Fruit fly (Drosophila melanogaster) whole organism, embryonic: ENCODE measurements around the gene CG32318.

Source experiments
- Bgb ChIP-seq: fragments of 200-800 bp; sonication (Bioruptor generic); IDR thresholded peaks from 2 replicates; pipeline ENCODE4 v1.3.6; 2022; ENCODE audit warnings: missing biosample characterization, missing genetic modification characterization; ENCODE audit not compliant: partially characterized antibody
- Bteb2 ChIP-seq: fragments of 200-800 bp; sonication (Bioruptor generic); optimal IDR thresholded peaks from 2 replicates; lab custom pipeline; 2016; ENCODE audit warnings: missing biosample characterization, missing genetic modification characterization
- CG10565 ChIP-seq: fragments of 200-800 bp; sonication (Bioruptor generic); optimal IDR thresholded peaks from 3 replicates; lab custom pipeline; 2016; ENCODE audit warnings: missing biosample characterization, mild to moderate bottlenecking, missing genetic modification characterization
- CG11247 ChIP-seq: fragments of 200-800 bp; sonication (Bioruptor generic); IDR thresholded peaks from 2 replicates; pipeline ENCODE4 v1.3.6; 2022; ENCODE audit warnings: missing biosample characterization, missing genetic modification characterization
- CG12769 ChIP-seq: fragments of 200-800 bp; sonication (Bioruptor generic); optimal IDR thresholded peaks from 2 replicates; lab custom pipeline; 2019; ENCODE audit warnings: missing biosample characterization, mild to moderate bottlenecking, missing genetic modification characterization, moderate library complexity
- CG13424 ChIP-seq: fragments of 200-800 bp; sonication (Bioruptor generic); optimal IDR thresholded peaks from 2 replicates; lab custom pipeline; 2019; ENCODE audit warnings: missing biosample characterization, mild to moderate bottlenecking, missing genetic modification characterization, moderate library complexity
- CG13624 ChIP-seq: fragments of 200-800 bp; sonication (Bioruptor generic); optimal IDR thresholded peaks from 2 replicates; lab custom pipeline; 2016; ENCODE audit warnings: missing biosample characterization, missing genetic modification characterization
- CG14014 ChIP-seq: fragments of 200-800 bp; sonication (Bioruptor generic); IDR thresholded peaks from 2 replicates; pipeline ENCODE4 v1.3.6; 2022; ENCODE audit warnings: missing biosample characterization, missing genetic modification characterization
- CG17385 ChIP-seq: fragments of 200-800 bp; sonication (Bioruptor generic); optimal IDR thresholded peaks from 3 replicates; lab custom pipeline; 2018; ENCODE audit warnings: missing biosample characterization, mild to moderate bottlenecking, missing genetic modification characterization
- CG2120 ChIP-seq: fragments of 200-800 bp; sonication (Bioruptor generic); optimal IDR thresholded peaks from 3 replicates; lab custom pipeline; 2016; ENCODE audit warnings: missing biosample characterization, missing genetic modification characterization
- CG2129 ChIP-seq: fragments of 200-800 bp; sonication (Bioruptor generic); IDR thresholded peaks from 2 replicates; pipeline ENCODE4 v1.3.6; 2022; ENCODE audit warnings: missing biosample characterization, missing genetic modification characterization; ENCODE audit not compliant: partially characterized antibody
- CG2199 ChIP-seq: fragments of 200-800 bp; sonication (Bioruptor generic); IDR thresholded peaks from 3 replicates; pipeline ENCODE4 v1.3.6; 2022; ENCODE audit warnings: missing biosample characterization, missing genetic modification characterization
- CG34422 ChIP-seq: fragments of 200-800 bp; sonication (Bioruptor generic); IDR thresholded peaks from 3 replicates; pipeline ENCODE4 v1.3.6; 2022; ENCODE audit warnings: missing biosample characterization, missing genetic modification characterization
- CG3838 ChIP-seq: fragments of 200-800 bp; sonication (Bioruptor generic); optimal IDR thresholded peaks from 3 replicates; lab custom pipeline; 2016; ENCODE audit warnings: missing biosample characterization, missing genetic modification characterization
- CG5953 ChIP-seq: fragments of 200-800 bp; sonication (Bioruptor generic); IDR thresholded peaks from 2 replicates; pipeline ENCODE4 v1.3.6; 2022; ENCODE audit warnings: missing biosample characterization, missing genetic modification characterization
- CG6654 ChIP-seq: fragments of 200-800 bp; sonication (Bioruptor generic); optimal IDR thresholded peaks from 2 replicates; lab custom pipeline; 2017; ENCODE audit warnings: missing biosample characterization, mild to moderate bottlenecking, missing genetic modification characterization
- CG6689 ChIP-seq: fragments of 200-800 bp; sonication (Bioruptor generic); IDR thresholded peaks from 2 replicates; pipeline ENCODE4 v1.3.6; 2022; ENCODE audit warnings: missing biosample characterization, missing genetic modification characterization
- CG7372 ChIP-seq: fragments of 200-800 bp; sonication (Bioruptor generic); IDR thresholded peaks from 2 replicates; pipeline ENCODE4 v1.3.6; 2022; ENCODE audit warnings: missing biosample characterization, missing genetic modification characterization
- CG9817 ChIP-seq: fragments of 200-800 bp; sonication (Bioruptor generic); optimal IDR thresholded peaks from 2 replicates; lab custom pipeline; 2018; ENCODE audit warnings: missing biosample characterization, mild to moderate bottlenecking, missing genetic modification characterization, moderate library complexity
- CrebB ChIP-seq: fragments of 200-800 bp; sonication (Bioruptor generic); optimal IDR thresholded peaks from 3 replicates; lab custom pipeline; 2018; ENCODE audit warnings: missing biosample characterization, mild to moderate bottlenecking, missing genetic modification characterization
- D19A ChIP-seq: fragments of 200-800 bp; optimal IDR thresholded peaks from 3 replicates; lab custom pipeline; 2019; ENCODE audit warnings: missing biosample characterization, mild to moderate bottlenecking, missing genetic modification characterization, moderate library complexity
- Gsc ChIP-seq: fragments of 200-800 bp; sonication (Bioruptor generic); IDR thresholded peaks from 2 replicates; pipeline ENCODE4 v1.3.6; 2022; ENCODE audit warnings: missing biosample characterization, missing genetic modification characterization
- Hsf ChIP-seq: fragments of 200-800 bp; sonication (Bioruptor generic); optimal IDR thresholded peaks from 3 replicates; lab custom pipeline; 2016; ENCODE audit warnings: missing biosample characterization, missing genetic modification characterization
- MESR4 ChIP-seq: fragments of 200-800 bp; sonication (Bioruptor generic); optimal IDR thresholded peaks from 2 replicates; lab custom pipeline; 2018; ENCODE audit warnings: missing biosample characterization, mild to moderate bottlenecking, missing genetic modification characterization, moderate library complexity
- Mes4 ChIP-seq: fragments of 200-800 bp; sonication (Bioruptor generic); optimal IDR thresholded peaks from 2 replicates; lab custom pipeline; 2016; ENCODE audit warnings: missing biosample characterization, missing genetic modification characterization
- Tbp ChIP-seq: fragments of >200 bp; optimal IDR thresholded peaks from 2 replicates; lab custom pipeline; 2018; ENCODE audit warnings: missing biosample characterization, missing genetic modification characterization
- Usf ChIP-seq: fragments of 200-800 bp; sonication (Bioruptor generic); optimal IDR thresholded peaks from 2 replicates; lab custom pipeline; 2017; ENCODE audit warnings: missing genotype, missing biosample characterization, missing genetic modification characterization
- ab ChIP-seq: fragments of 200-800 bp; sonication (Bioruptor generic); optimal IDR thresholded peaks from 2 replicates; lab custom pipeline; 2016; ENCODE audit warnings: missing biosample characterization, missing genetic modification characterization
- amos ChIP-seq: fragments of 200-800 bp; sonication (Bioruptor generic); IDR thresholded peaks from 2 replicates; pipeline ENCODE4 v1.3.6; 2022; ENCODE audit warnings: missing biosample characterization, missing genetic modification characterization; ENCODE audit not compliant: partially characterized antibody
- az2 ChIP-seq: fragments of 200-800 bp; sonication (Bioruptor generic); optimal IDR thresholded peaks from 3 replicates; lab custom pipeline; 2016; ENCODE audit warnings: missing biosample characterization, missing genetic modification characterization
- ci ChIP-seq: fragments of 200-800 bp; sonication (Bioruptor generic); IDR thresholded peaks from 3 replicates; pipeline ENCODE4 v1.3.6; 2022; ENCODE audit warnings: missing biosample characterization, missing genetic modification characterization
- da ChIP-seq: fragments of 200-800 bp; sonication (Bioruptor generic); optimal IDR thresholded peaks from 2 replicates; lab custom pipeline; 2016; ENCODE audit warnings: missing biosample characterization, missing genetic modification characterization
- dm ChIP-seq: fragments of 200-800 bp; sonication (Bioruptor generic); optimal IDR thresholded peaks from 3 replicates; lab custom pipeline; 2016; ENCODE audit warnings: missing biosample characterization, missing genetic modification characterization
- dpn ChIP-seq, 2 experiments: fragments of 200-800 bp; sonication (Bioruptor generic); optimal IDR thresholded peaks; 3 replicates each; lab custom pipeline; 2016; ENCODE audit warnings: missing biosample characterization in 2 of 2, missing genetic modification characterization in 2 of 2
- eve ChIP-seq, 2 experiments: fragments of >200 bp; optimal IDR thresholded peaks; 2 replicates each; lab custom pipeline; 2017; ENCODE audit warnings: missing biosample characterization in 2 of 2, missing genetic modification characterization in 2 of 2
- gcm2 ChIP-seq: fragments of 200-800 bp; sonication (Bioruptor generic); optimal IDR thresholded peaks from 2 replicates; lab custom pipeline; 2016; ENCODE audit warnings: missing biosample characterization, missing genetic modification characterization
- gem ChIP-seq: fragments of 200-800 bp; sonication (Bioruptor generic); optimal IDR thresholded peaks from 2 replicates; lab custom pipeline; 2019; ENCODE audit warnings: missing biosample characterization, mild to moderate bottlenecking, missing genetic modification characterization, moderate library complexity
- gfzf ChIP-seq: fragments of 200-800 bp; sonication (Bioruptor generic); optimal IDR thresholded peaks from 2 replicates; lab custom pipeline; 2016; ENCODE audit warnings: missing biosample characterization, mild to moderate bottlenecking, missing genetic modification characterization, moderate library complexity
- lab ChIP-seq: fragments of 200-800 bp; sonication (Bioruptor generic); optimal IDR thresholded peaks from 3 replicates; lab custom pipeline; 2017; ENCODE audit warnings: missing biosample characterization, missing genetic modification characterization, mild to moderate bottlenecking, moderate library complexity, missing genetic modification reagents
- lov ChIP-seq, 2 experiments: fragments of 200-800 bp in 1 of 2; fragments of >200 bp in 1 of 2; sonication (Bioruptor generic) in 1 of 2; IDR thresholded peaks in 1 of 2; optimal IDR thresholded peaks in 1 of 2; 2 replicates in 1 of 2; 3 replicates in 1 of 2; pipeline versions ENCODE4 v1.3.6 to Lab custom; 2017 to 2022; ENCODE audit warnings: missing biosample characterization in 1 of 2, missing genetic modification characterization in 1 of 2
- luna ChIP-seq: fragments of 200-800 bp; sonication (Bioruptor generic); optimal IDR thresholded peaks from 2 replicates; lab custom pipeline; 2016; ENCODE audit warnings: missing biosample characterization, missing genetic modification characterization
- nau ChIP-seq: fragments of 200-800 bp; sonication (Bioruptor generic); optimal IDR thresholded peaks from 3 replicates; lab custom pipeline; 2017; ENCODE audit warnings: missing biosample characterization, mild to moderate bottlenecking, missing genetic modification characterization, missing genetic modification reagents
- oc ChIP-seq: fragments of 200-800 bp; sonication (Bioruptor generic); optimal IDR thresholded peaks from 2 replicates; lab custom pipeline; 2018; ENCODE audit warnings: missing biosample characterization, mild to moderate bottlenecking, missing genetic modification characterization, moderate library complexity
- pho ChIP-seq: fragments of 200-800 bp; sonication (Bioruptor generic); optimal IDR thresholded peaks from 2 replicates; lab custom pipeline; 2016; ENCODE audit warnings: missing biosample characterization, missing genetic modification characterization
- sisA ChIP-seq: fragments of 200-800 bp; sonication (Bioruptor generic); IDR thresholded peaks from 2 replicates; pipeline ENCODE4 v1.3.6; 2022; ENCODE audit warnings: missing biosample characterization, missing genetic modification characterization
- sna ChIP-seq: fragments of 200-800 bp; sonication (Bioruptor generic); IDR thresholded peaks from 2 replicates; pipeline ENCODE4 v1.3.6; 2022; ENCODE audit warnings: missing biosample characterization, missing genetic modification characterization; ENCODE audit not compliant: partially characterized antibody
- vvl ChIP-seq: fragments of 200-800 bp; sonication (Bioruptor generic); IDR thresholded peaks from 2 replicates; pipeline ENCODE4 v1.3.6; 2022; ENCODE audit warnings: missing biosample characterization, missing genetic modification characterization
- wdn ChIP-seq: fragments of 200-800 bp; sonication (Bioruptor generic); IDR thresholded peaks from 2 replicates; pipeline ENCODE4 v1.3.6; 2022; ENCODE audit warnings: missing biosample characterization, missing genetic modification characterization

The CG32318 gene

DNA sequence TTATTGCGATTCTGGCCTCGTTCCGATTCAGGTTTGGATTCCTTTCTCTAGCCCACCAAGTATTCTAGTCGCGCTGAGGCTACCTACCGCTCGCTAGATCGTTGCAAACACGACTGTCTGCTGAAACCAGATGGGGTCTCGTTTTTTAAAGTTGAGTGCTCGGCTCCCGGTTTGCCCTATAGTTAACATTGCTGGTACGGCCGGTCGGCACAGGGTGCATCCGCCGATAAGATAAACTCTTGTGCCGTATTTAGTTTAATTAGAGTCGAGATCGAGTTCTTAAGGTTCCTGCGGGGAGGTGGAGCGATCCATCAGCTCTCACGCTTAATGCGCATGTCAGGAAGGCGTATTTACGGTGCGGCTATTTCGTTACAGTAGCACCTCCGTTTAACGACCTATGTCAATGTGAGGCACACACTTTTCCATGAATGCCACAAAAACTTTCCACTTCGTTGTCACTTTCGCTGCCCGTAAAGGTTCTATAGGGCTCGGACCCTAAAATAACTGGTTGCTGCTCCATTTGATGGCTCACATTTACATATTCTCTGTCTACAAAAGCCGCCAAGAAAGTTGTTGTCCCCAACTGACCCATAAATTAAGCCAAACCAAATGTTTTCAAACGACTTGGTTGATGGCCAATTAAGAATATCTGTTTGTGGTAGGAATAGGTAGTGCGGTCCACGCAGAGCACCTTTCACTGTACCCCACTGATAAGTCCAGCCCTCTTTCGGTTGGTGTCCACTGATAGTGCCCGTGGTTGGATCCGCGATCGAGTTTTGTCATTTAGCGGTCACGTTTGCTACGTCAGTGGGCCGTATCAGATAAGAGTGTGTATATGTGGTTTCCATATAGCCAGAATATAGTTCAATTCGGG, 41.8 kb downstream of the CG32318 start, which contains the start of gene CG9119 (continued):
- TF ChIP-seq Tbp, result no peak
- TF ChIP-seq da (GFP tag; lab: Kevin White, UChicago), result peak; percentile 23
- no peak for TF ChIP-seq amos
- peak; percentile 44 for TF ChIP-seq CG9817 (tag; lab: Kevin White, UChicago)
- TF ChIP-seq CG12769, result peak; percentile 63
- no peak for TF ChIP-seq CG10565 (GFP tag; lab: Kevin White, UChicago)
- TF ChIP-seq dpn (GFP tag; optimal IDR thresholded peaks at IDR 0.05; lab: Kevin White, UChicago), result peak; percentile 61 to 67
- TF ChIP-seq vvl (GFP tag; lab: Robert Waterston, UW), result peak; percentile 77
- TF ChIP-seq CG3838 (GFP tag; lab: Kevin White, UChicago), result no peak
- no peak for TF ChIP-seq ab (GFP tag; lab: Kevin White, UChicago)
- TF ChIP-seq gem (tag; lab: Kevin White, UChicago), result peak; percentile 74
- TF ChIP-seq Bgb, result no peak
- no peak for TF ChIP-seq gcm2 (GFP tag; lab: Kevin White, UChicago)
- TF ChIP-seq CG2129 (GFP tag; lab: Robert Waterston, UW), result no peak
- TF ChIP-seq CrebB (tag; lab: Kevin White, UChicago), result no peak
- TF ChIP-seq wdn (GFP tag; lab: Robert Waterston, UW), result 0 out of 2 replicates have a peak, but pooled peaks have one; percentile 47
- peak; percentile 61 for TF ChIP-seq Hsf (GFP tag; lab: Kevin White, UChicago)
- TF ChIP-seq sna (GFP tag; lab: Robert Waterston, UW), result no peak
- peak; percentile 70 for TF ChIP-seq pho (GFP tag; lab: Kevin White, UChicago)
- TF ChIP-seq MESR4 (GFP tag; lab: Kevin White, UChicago), result no peak
- 0 out of 2 replicates have a peak, but pooled peaks have one; percentile 26 for TF ChIP-seq CG7372 (GFP tag; lab: Robert Waterston, UW)
- no peak for TF ChIP-seq Gsc (GFP tag; lab: Robert Waterston, UW)
- TF ChIP-seq Mes4 (GFP tag; lab: Kevin White, UChicago), result peak; percentile 45
- TF ChIP-seq luna (GFP tag; lab: Kevin White, UChicago), result no peak
- TF ChIP-seq sisA (GFP tag; lab: Robert Waterston, UW), result no peak; the same call in 1 of the 2 replicates
- TF ChIP-seq CG11247, result 0 out of 2 replicates have a peak, but pooled peaks have one; percentile 10
- TF ChIP-seq Usf (GFP tag; lab: Kevin White, UChicago), result no peak
- no peak for TF ChIP-seq dm (GFP tag; lab: Kevin White, UChicago)
- TF ChIP-seq CG14014, result peak; percentile 55; the same call in 1 of the 2 replicates
- TF ChIP-seq lov (optimal IDR thresholded peaks at IDR 0.05; lab: Kevin White, UChicago), result no peak
- TF ChIP-seq lov (GFP tag; IDR thresholded peaks at IDR 0.05; lab: Robert Waterston, UW), result no peak
- peak; percentile 65 for TF ChIP-seq CG13424 (tag; lab: Kevin White, UChicago)
- peak; percentile 32 for TF ChIP-seq CG6654 (GFP tag; lab: Kevin White, UChicago)
- TF ChIP-seq D19A (tag; lab: Kevin White, UChicago), result peak; percentile 56
- TF ChIP-seq CG5953, result no peak
- no peak for TF ChIP-seq CG2199 (GFP tag; lab: Robert Waterston, UW)
- TF ChIP-seq gfzf (GFP tag; lab: Kevin White, UChicago), result no peak
- TF ChIP-seq CG17385 (GFP tag; lab: Kevin White, UChicago), result peak; percentile 60
- peak; percentile 53 for TF ChIP-seq CG6689 (GFP tag; lab: Robert Waterston, UW)
- no peak for TF ChIP-seq ci (GFP tag; lab: Robert Waterston, UW)
- no peak for TF ChIP-seq Bteb2 (GFP tag; lab: Kevin White, UChicago)
- no peak for TF ChIP-seq CG34422 (GFP tag; lab: Robert Waterston, UW)
- peak; percentile 42 for TF ChIP-seq az2 (GFP tag; lab: Kevin White, UChicago)
- TF ChIP-seq nau (GFP tag; lab: Kevin White, UChicago), result peak; percentile 51
- TF ChIP-seq CG2120 (GFP tag; lab: Kevin White, UChicago), result peak; percentile 87
- peak; percentile 71 for TF ChIP-seq CG13624
- TF ChIP-seq lab, result peak; percentile 70
- TF ChIP-seq eve (GFP tag; optimal IDR thresholded peaks at IDR 0.05; lab: Kevin White, UChicago), result no peak
- TF ChIP-seq oc (tag; lab: Kevin White, UChicago), result peak; percentile 40
